Worm (Caenorhabditis elegans): ENCODE measurements around the gene C50E3.6.

The C50E3.6 gene

DNA sequence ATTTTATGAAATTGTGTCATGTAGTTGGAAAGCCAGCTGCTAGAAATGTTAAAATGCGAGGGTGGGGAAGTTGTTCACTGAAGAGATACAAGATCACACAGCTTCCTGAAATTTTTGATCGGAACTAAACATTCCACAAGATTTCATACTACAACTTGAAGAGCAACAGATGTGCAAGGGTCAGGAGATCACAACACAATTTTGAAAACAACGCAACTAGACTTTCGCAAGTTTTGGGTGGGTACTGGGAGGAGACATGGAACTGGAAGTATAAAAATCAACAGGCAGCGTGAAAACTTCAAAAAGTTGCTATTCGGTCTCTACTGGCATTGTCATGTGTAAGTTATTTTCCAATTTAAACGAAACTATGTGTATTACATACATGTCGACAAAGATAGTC lies 38.5 kb downstream of the C50E3.6 start, which contains the start of gene F19F10.3:
F19F10.3 (plus strand) TSS at position 301 of the 400 bp plus-strand sequence.
- TF ChIP-seq skn-1 (tag; optimal IDR thresholded peaks at IDR 0.05) = no peak
- no peak for TF ChIP-seq zag-1 (tag; optimal IDR thresholded peaks at IDR 0.05)
- TF ChIP-seq aly-2 (tag; optimal IDR thresholded peaks at IDR 0.05) = no peak
- no peak for TF ChIP-seq fos-1 (tag; optimal IDR thresholded peaks at IDR 0.05)
- TF ChIP-seq hmg-11 (tag; optimal IDR thresholded peaks at IDR 0.05) = no peak
- TF ChIP-seq lsy-12 (tag; optimal IDR thresholded peaks at IDR 0.05) = no peak
- no peak for TF ChIP-seq snpc-4 (tag; optimal IDR thresholded peaks at IDR 0.05)
- TF ChIP-seq egl-27 (tag; optimal IDR thresholded peaks at IDR 0.05) = no peak
- TF ChIP-seq nhr-77 (tag; optimal IDR thresholded peaks at IDR 0.05) = no peak
- no peak for TF ChIP-seq ceh-82 (tag; optimal IDR thresholded peaks at IDR 0.05)
- TF ChIP-seq nhr-11 (tag; optimal IDR thresholded peaks at IDR 0.05) = no peak
- no peak for TF ChIP-seq tbx-2 (tag; optimal IDR thresholded peaks at IDR 0.05)
- TF ChIP-seq ztf-4 (tag; optimal IDR thresholded peaks at IDR 0.05) = no peak
- no peak for TF ChIP-seq fkh-2 (tag; optimal IDR thresholded peaks at IDR 0.05)
- TF ChIP-seq daf-12 (tag; optimal IDR thresholded peaks at IDR 0.05) = no peak
- TF ChIP-seq ztf-11 (tag; optimal IDR thresholded peaks at IDR 0.05) = no peak
- no peak for TF ChIP-seq lin-39 (tag; optimal IDR thresholded peaks at IDR 0.05)

DNA sequence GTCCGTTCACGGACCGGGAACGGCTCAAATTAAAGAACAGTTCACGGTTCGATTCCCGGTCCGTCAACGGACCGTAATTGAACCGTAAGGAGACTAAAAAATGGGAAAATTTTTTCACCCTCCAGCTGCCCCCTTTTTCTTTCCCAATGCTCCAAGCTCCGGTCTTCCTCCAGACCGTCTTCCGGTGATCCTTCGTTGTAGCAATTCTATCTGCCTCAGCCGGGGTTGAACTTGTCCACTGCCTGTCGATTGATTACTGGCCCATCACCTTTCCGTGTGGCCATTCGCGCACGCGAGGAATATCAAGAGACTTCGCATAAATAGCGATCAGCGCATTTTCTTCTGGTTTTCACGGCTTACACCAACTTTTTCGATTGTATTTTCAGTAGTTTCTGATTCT lies 41.9 kb downstream of the C50E3.6 start:
- TF ChIP-seq nhr-25 (tag; optimal IDR thresholded peaks at IDR 0.05) = peak; percentile 2

DNA sequence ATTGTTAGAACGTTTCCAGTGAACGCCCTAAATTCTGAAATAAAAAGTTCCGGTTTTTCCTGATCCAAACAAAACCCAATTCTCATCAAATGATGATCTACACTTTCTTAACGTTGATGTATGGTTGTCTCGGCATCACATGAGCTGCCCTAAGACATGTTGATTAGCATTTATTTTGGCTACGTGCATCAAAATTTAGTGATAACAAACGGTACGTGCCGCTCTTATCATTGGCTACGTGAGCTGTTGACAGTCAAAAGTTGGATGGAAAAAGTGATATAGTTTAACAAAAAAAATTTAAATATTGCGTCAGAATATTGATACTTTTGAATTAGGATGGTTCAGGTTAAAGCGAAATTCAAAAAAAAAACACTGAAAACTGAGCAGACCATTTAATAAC lies 42.3 kb downstream of the C50E3.6 start:
- TF ChIP-seq daf-12 (tag; optimal IDR thresholded peaks at IDR 0.05) (no peak), ZK546.5 (tag; optimal IDR thresholded peaks at IDR 0.05) (no peak), pqm-1 (tag; optimal IDR thresholded peaks at IDR 0.05) (peak; percentile 76), pha-4 (tag; optimal IDR thresholded peaks at IDR 0.05) (peak; percentile 24), elt-2 (tag; optimal IDR thresholded peaks at IDR 0.05) (peak; percentile 77)

DNA sequence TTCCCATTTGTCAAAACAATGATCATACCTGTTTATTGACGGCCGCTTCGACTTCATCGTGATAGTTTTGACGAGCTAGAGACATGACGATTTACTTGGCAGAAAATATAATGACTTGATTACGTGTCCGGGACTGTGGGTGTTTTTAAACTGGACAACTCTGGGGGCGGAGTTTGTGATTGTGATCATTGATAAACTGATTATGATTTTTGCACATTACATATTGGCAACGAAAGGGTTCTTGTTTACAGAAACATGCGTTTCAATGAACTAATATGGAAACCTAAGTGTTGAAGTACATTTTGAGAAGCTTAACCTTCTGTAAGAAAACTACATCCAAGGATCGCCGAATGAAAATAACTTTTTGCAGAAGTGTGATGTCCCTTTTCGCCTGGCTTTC lies 42.9 kb downstream of the C50E3.6 start, which contains the start of gene ftn-1:
ftn-1 (minus strand) TSS at position 101 of the 400 bp plus-strand sequence.
- TF ChIP-seq mml-1 (tag; optimal IDR thresholded peaks at IDR 0.05) = no peak
- no peak for TF ChIP-seq fkh-2 (tag; optimal IDR thresholded peaks at IDR 0.05)
- no peak for TF ChIP-seq ztf-11 (tag; optimal IDR thresholded peaks at IDR 0.05)
- TF ChIP-seq nfya-1 (tag; optimal IDR thresholded peaks at IDR 0.05; ENCODE audit: insufficient read depth) = no peak

DNA sequence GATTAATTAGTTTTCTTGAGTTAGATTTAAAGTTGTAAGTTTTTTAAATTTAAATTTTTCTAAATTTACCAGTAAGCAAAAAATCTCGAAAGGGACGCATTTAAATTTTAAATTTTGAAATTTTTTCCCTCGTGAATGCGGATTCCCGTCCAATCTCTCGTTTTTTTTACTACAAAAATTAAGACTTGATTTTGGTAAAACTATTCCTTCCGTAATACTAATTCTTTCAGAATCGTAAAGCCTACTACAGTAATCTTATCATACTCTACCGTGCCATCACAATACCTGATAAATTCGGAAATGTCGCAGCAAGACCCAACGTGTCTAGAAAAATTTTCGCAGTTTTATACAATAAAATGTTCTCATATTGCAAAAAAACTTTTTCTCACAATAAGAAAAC lies 45.2 kb downstream of the C50E3.6 start, which contains the start of the genes C54F6.19 and nhx-3:
C54F6.19 (plus strand) TSS at position 301 of the 400 bp plus-strand sequence.
nhx-3 (minus strand) TSS at position 337 of the 400 bp plus-strand sequence.
- TF ChIP-seq nhr-28 (tag; optimal IDR thresholded peaks at IDR 0.05) (no peak), eor-1 (tag; optimal IDR thresholded peaks at IDR 0.05) (no peak), egl-27 (tag; optimal IDR thresholded peaks at IDR 0.05) (no peak), ceh-16 (tag; optimal IDR thresholded peaks at IDR 0.05) (no peak), lin-39 (tag; optimal IDR thresholded peaks at IDR 0.05) (no peak), ZK546.5 (tag; optimal IDR thresholded peaks at IDR 0.05) (no peak), ceh-28 (tag; optimal IDR thresholded peaks at IDR 0.05) (no peak), elt-2 (tag; optimal IDR thresholded peaks at IDR 0.05) (no peak), nhr-77 (tag; optimal IDR thresholded peaks at IDR 0.05) (no peak), egl-5 (tag; optimal IDR thresholded peaks at IDR 0.05) (no peak), zag-1 (tag; optimal IDR thresholded peaks at IDR 0.05) (no peak), ama-1 (optimal IDR thresholded peaks at IDR 0.05) (no peak), elt-3 (tag; optimal IDR thresholded peaks at IDR 0.05) (no peak)

DNA sequence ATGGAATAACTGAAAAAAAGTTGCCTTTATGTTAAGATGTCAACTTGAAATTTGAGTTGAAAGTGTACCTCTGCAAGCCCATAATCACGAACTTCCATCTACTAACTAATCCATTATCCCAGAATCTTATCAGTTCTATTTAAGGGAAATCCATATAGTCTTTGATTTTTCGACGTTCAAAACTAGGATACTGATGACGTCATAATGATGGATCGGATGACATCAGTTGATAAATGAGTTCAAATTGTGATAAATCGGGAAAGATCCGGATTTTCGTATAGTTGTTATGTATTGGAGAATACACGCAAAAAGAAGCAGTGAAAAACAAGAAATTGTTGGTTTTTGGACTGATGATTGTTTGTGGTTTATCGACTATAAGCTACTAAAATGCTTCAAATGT lies 46.6 kb downstream of the C50E3.6 start:
- TF ChIP-seq nhr-77 (tag; optimal IDR thresholded peaks at IDR 0.05) = no peak
- no peak for TF ChIP-seq fos-1 (tag; optimal IDR thresholded peaks at IDR 0.05)
- no peak for TF ChIP-seq unc-39 (tag; optimal IDR thresholded peaks at IDR 0.05)
- no peak for TF ChIP-seq egl-27 (tag; optimal IDR thresholded peaks at IDR 0.05)
- TF ChIP-seq mdl-1 (tag; optimal IDR thresholded peaks at IDR 0.05) = no peak
- peak; percentile 90 for TF ChIP-seq nhr-43 (tag; optimal IDR thresholded peaks at IDR 0.05; ENCODE audit: poor library complexity, severe bottlenecking)
- TF ChIP-seq nhr-23 (tag; optimal IDR thresholded peaks at IDR 0.05) = peak; percentile 91
- TF ChIP-seq jun-1 (tag; optimal IDR thresholded peaks at IDR 0.05) = no peak

Data from whole organism, L3 larva.